Worm (Caenorhabditis elegans) whole organism, young adult: ENCODE data around the gene F17C11.26.

Experiments used
- nhr-27 ChIP-seq: fragments of 200-800 bp; sonication (Bioruptor generic); optimal IDR thresholded peaks from 2 replicates; lab custom pipeline; 2018; ENCODE audit warnings: mild to moderate bottlenecking, missing genetic modification characterization, moderate library complexity, missing compliant biosample characterization
- sea-2 ChIP-seq: fragments of 200-800 bp; sonication (Bioruptor generic); IDR thresholded peaks from 2 replicates; pipeline ENCODE4 v1.3.6; 2022; ENCODE audit warnings: missing genetic modification characterization, missing compliant biosample characterization

- TF ChIP-seq nhr-27 (tag; lab: Kevin White, UChicago) (no peak), sea-2 (GFP tag; lab: Robert Waterston, UW) (no peak)
Observed at ce11 chrV:10894601-10895000, 46.6 kb upstream of the F17C11.26 start, which contains the start of the genes F32D8.14 and F32D8.5.
